Worm (Caenorhabditis elegans): ENCODE results near the gene snn-1.

DNA sequence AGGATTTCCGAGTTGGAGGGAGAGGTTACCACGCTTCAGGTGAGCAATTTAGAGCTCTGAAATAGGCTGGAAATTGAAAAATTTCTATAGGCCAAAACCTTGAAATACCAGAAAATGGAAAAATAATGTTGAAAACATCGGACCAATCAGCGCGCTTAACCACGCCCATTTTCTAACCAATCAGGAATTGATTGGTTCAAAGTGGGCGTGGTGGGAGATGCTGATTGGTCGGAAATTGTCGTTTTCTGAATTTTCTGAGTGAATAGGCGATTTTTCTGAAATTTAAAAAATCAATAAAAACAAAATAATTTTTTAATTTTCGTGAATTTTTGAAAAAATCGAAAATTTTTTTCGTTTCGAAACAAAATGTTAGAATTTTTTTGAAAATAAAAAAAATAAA is 46.0 kb upstream of the snn-1 start:
- TF ChIP-seq lsy-2 (tag; optimal IDR thresholded peaks at IDR 0.05) (no peak), F37D6.2 (tag; optimal IDR thresholded peaks at IDR 0.05) (no peak), mdl-1 (tag; optimal IDR thresholded peaks at IDR 0.05) (no peak), hif-1 (tag; optimal IDR thresholded peaks at IDR 0.05) (no peak), nhr-237 (tag; optimal IDR thresholded peaks at IDR 0.05) (no peak), nhr-77 (tag; optimal IDR thresholded peaks at IDR 0.05) (no peak), nhr-42 (GFP tag; IDR thresholded peaks at IDR 0.05) (no peak), ceh-82 (tag; optimal IDR thresholded peaks at IDR 0.05) (no peak), arid-1 (GFP tag; conservative IDR thresholded peaks at IDR 0.05) (no peak), ZK546.5 (tag; optimal IDR thresholded peaks at IDR 0.05) (no peak)
